Worm (Caenorhabditis elegans) whole organism, mixed stage, embryonic: ENCODE results near the gene set-11.
"Not testable (repeated sequence)": the region's sequence is repeated elsewhere in the genome, so short reads cannot be mapped to it uniquely, and the experiment has no call there.

Experiments
- M03D4.4 ChIP-seq: sonication (generic microtip); optimal IDR thresholded peaks from 2 replicates; lab custom pipeline; 2017; ENCODE audit warnings: mild to moderate bottlenecking, missing genetic modification characterization, missing compliant biosample characterization
- bed-3 ChIP-seq: fragments of 200-800 bp; sonication (Bioruptor generic); optimal IDR thresholded peaks from 3 replicates; lab custom pipeline; 2018; ENCODE audit warnings: mild to moderate bottlenecking, missing genetic modification characterization, moderate library complexity, missing compliant biosample characterization
- blmp-1 ChIP-seq: fragments of 150-350 bp; optimal IDR thresholded peaks from 2 replicates; lab custom pipeline; 2014; ENCODE audit warnings: missing biosample characterization, missing genetic modification characterization
- ceh-43 ChIP-seq: fragments of 200-800 bp; sonication (Bioruptor generic); optimal IDR thresholded peaks from 2 replicates; lab custom pipeline; 2018; ENCODE audit warnings: mild to moderate bottlenecking, missing genetic modification characterization, moderate library complexity, missing compliant biosample characterization
- ceh-83 ChIP-seq: fragments of 200-800 bp; sonication (Bioruptor generic); optimal IDR thresholded peaks from 2 replicates; lab custom pipeline; 2018; ENCODE audit warnings: mild to moderate bottlenecking, missing genetic modification characterization, missing compliant biosample characterization
- ces-1 ChIP-seq: fragments of 150-350 bp; optimal IDR thresholded peaks from 2 replicates; lab custom pipeline; 2014; ENCODE audit warnings: missing biosample characterization, missing genetic modification reagents, missing genetic modification characterization
- cnd-1 ChIP-seq: fragments of 200-800 bp; sonication (Bioruptor generic); optimal IDR thresholded peaks from 2 replicates; lab custom pipeline; 2018; ENCODE audit warnings: mild to moderate bottlenecking, missing genetic modification characterization, missing compliant biosample characterization
- drap-1 ChIP-seq: fragments of 200-800 bp; sonication (Bioruptor generic); optimal IDR thresholded peaks from 3 replicates; lab custom pipeline; 2018; ENCODE audit warnings: mild to moderate bottlenecking, missing genetic modification characterization, missing compliant biosample characterization
- elt-1 ChIP-seq: sonication (generic microtip); optimal IDR thresholded peaks from 2 replicates; lab custom pipeline; 2017; ENCODE audit warnings: missing genetic modification characterization, mild to moderate bottlenecking, missing compliant biosample characterization, antibody characterized with exemption, moderate library complexity, borderline replicate concordance; ENCODE audit not compliant: insufficient read depth
- elt-3 ChIP-seq: fragments of 150-350 bp; optimal IDR thresholded peaks from 2 replicates; lab custom pipeline; 2014; ENCODE audit warnings: missing biosample characterization, missing genetic modification characterization
- flh-1 ChIP-seq: fragments of 200-800 bp; sonication (Bioruptor generic); optimal IDR thresholded peaks from 2 replicates; lab custom pipeline; 2018; ENCODE audit warnings: mild to moderate bottlenecking, missing genetic modification characterization, moderate library complexity, missing compliant biosample characterization
- ham-2 ChIP-seq: fragments of 200-800 bp; sonication (Bioruptor generic); optimal IDR thresholded peaks from 2 replicates; lab custom pipeline; 2018; ENCODE audit warnings: mild to moderate bottlenecking, missing genetic modification characterization, missing compliant biosample characterization
- hlh-1 ChIP-seq: fragments of 150-350 bp; optimal IDR thresholded peaks from 2 replicates; lab custom pipeline; 2014; ENCODE audit warnings: missing biosample characterization, missing genetic modification reagents, missing genetic modification characterization
- lin-13 ChIP-seq: fragments of 150-350 bp; optimal IDR thresholded peaks from 2 replicates; lab custom pipeline; 2014; ENCODE audit warnings: missing biosample characterization, missing genetic modification characterization
- lin-32 ChIP-seq: fragments of 200-800 bp; sonication (Bioruptor generic); optimal IDR thresholded peaks from 2 replicates; lab custom pipeline; 2018; ENCODE audit warnings: mild to moderate bottlenecking, missing genetic modification characterization, missing compliant biosample characterization
- mab-5 ChIP-seq: fragments of 150-350 bp; optimal IDR thresholded peaks from 2 replicates; lab custom pipeline; 2014; ENCODE audit warnings: missing biosample characterization, missing genetic modification characterization
- mep-1 ChIP-seq: fragments of 150-350 bp; optimal IDR thresholded peaks from 2 replicates; lab custom pipeline; 2017; ENCODE audit warnings: missing biosample characterization, missing genetic modification reagents, missing genetic modification characterization, inconsistent platforms
- mls-2 ChIP-seq: sonication (generic microtip); optimal IDR thresholded peaks from 2 replicates; lab custom pipeline; 2016; ENCODE audit warnings: mild to moderate bottlenecking, missing genetic modification characterization, moderate library complexity, missing compliant biosample characterization
- nhr-12 ChIP-seq: fragments of 150-350 bp; optimal IDR thresholded peaks from 2 replicates; lab custom pipeline; 2014; ENCODE audit warnings: missing biosample characterization, missing genetic modification characterization
- nhr-237 ChIP-seq: fragments of 150-350 bp; optimal IDR thresholded peaks from 2 replicates; lab custom pipeline; 2014; ENCODE audit warnings: missing biosample characterization, missing genetic modification characterization
- nhr-28 ChIP-seq: fragments of 150-350 bp; optimal IDR thresholded peaks from 2 replicates; lab custom pipeline; 2014; ENCODE audit warnings: missing biosample characterization, missing genetic modification characterization
- nhr-76 ChIP-seq: sonication (generic microtip); optimal IDR thresholded peaks from 2 replicates; lab custom pipeline; 2017; ENCODE audit warnings: missing biosample characterization, missing genetic modification characterization
- pha-4 ChIP-seq: fragments of 150-350 bp; optimal IDR thresholded peaks from 2 replicates; lab custom pipeline; 2018; ENCODE audit warnings: missing biosample characterization, missing genetic modification reagents, missing genetic modification characterization
- sem-2 ChIP-seq: fragments of 200-800 bp; sonication (Bioruptor generic); optimal IDR thresholded peaks from 2 replicates; lab custom pipeline; 2018; ENCODE audit warnings: mild to moderate bottlenecking, missing genetic modification characterization, missing compliant biosample characterization
- snpc-4 ChIP-seq: fragments of 150-350 bp; optimal IDR thresholded peaks from 2 replicates; lab custom pipeline; 2014; ENCODE audit warnings: missing biosample characterization, missing genetic modification characterization
- tbx-8 ChIP-seq: fragments of 200-800 bp; sonication (Bioruptor generic); optimal IDR thresholded peaks from 2 replicates; lab custom pipeline; 2018; ENCODE audit warnings: mild to moderate bottlenecking, missing genetic modification characterization, moderate library complexity, missing compliant biosample characterization
- unc-120 ChIP-seq: sonication (generic microtip); optimal IDR thresholded peaks from 2 replicates; lab custom pipeline; 2017; ENCODE audit warnings: missing genetic modification characterization, missing compliant biosample characterization; ENCODE audit not compliant: poor library complexity, severe bottlenecking
- unc-39 ChIP-seq: fragments of 150-350 bp; optimal IDR thresholded peaks from 2 replicates; lab custom pipeline; 2014; ENCODE audit warnings: missing biosample characterization, missing genetic modification characterization
- unc-62 ChIP-seq: fragments of 150-350 bp; optimal IDR thresholded peaks from 2 replicates; lab custom pipeline; 2014; ENCODE audit warnings: missing biosample characterization, missing genetic modification reagents, missing genetic modification characterization
- zip-8 ChIP-seq: fragments of 150-350 bp; optimal IDR thresholded peaks from 2 replicates; lab custom pipeline; 2014; ENCODE audit warnings: missing biosample characterization, missing genetic modification characterization
- ztf-11 ChIP-seq: fragments of 150-350 bp; optimal IDR thresholded peaks from 2 replicates; lab custom pipeline; 2014; ENCODE audit warnings: missing biosample characterization, missing genetic modification characterization

The set-11 gene

DNA sequence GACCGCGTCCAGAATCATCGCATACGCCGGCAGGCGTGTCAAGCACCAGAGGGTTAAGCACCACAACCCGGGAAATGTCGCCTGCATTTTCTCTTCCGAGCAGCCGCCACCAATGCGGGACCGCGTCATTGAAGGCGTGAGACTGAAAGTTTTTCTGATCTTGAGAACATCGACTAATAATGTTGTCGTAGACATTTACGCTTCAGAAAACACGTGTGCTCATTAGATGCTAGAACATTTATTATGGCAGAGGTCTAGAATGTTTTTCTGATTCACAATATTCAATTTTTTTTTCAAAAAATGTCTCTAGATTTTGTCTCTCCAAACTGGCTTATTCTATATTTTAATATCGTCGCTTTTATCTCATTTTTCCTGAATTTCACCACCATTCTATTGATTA, 35.8 kb downstream of the set-11 start, which contains the start of gene sri-47:
sri-47 (plus strand) TSS at position 301 of the 400 bp plus-strand sequence.
- TF ChIP-seq ceh-83 (GFP tag; lab: Kevin White, UChicago) (no peak), drap-1 (GFP tag; lab: Kevin White, UChicago) (no peak), mls-2 (tag; lab: Kevin White, UChicago) (no peak), ces-1 (GFP tag; lab: Kevin White, UChicago) (no peak), cnd-1 (no peak), unc-39 (tag; lab: Kevin White, UChicago) (no peak), sem-2 (GFP tag; lab: Kevin White, UChicago) (no peak), mep-1 (tag; lab: Kevin White, UChicago) (no peak), lin-13 (tag; lab: Kevin White, UChicago) (no peak)

DNA sequence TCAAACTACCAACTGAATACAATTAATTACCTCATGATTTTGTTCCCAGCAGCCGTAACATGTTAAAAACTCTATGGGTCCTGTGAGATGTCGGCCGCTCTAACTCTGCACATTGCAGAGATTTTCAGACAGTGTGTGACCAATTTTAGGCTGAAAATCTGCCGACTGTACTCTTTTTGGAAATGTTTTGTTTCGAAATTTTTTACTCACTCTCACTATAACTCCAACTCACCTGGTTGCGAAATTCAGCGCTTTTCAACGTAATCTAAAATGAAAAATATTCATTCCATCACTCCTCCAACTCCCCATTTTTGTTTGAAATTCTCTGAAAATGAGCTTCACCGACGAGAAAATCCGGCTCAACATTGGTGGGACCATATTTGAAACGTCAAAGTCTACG, 42.8 kb downstream of the set-11 start, which contains the start of the genes F22E5.13 and F22E5.6:
F22E5.13 (minus strand) TSS at position 101 of the 400 bp plus-strand sequence.
F22E5.6 (plus strand) TSS at position 297 of the 400 bp plus-strand sequence.
- no peak for TF ChIP-seq unc-62 (GFP tag; lab: Kevin White, UChicago)
- no peak for TF ChIP-seq flh-1 (GFP tag; lab: Kevin White, UChicago)
- TF ChIP-seq bed-3 (GFP tag; lab: Kevin White, UChicago): no peak
- TF ChIP-seq elt-3 (tag; lab: Kevin White, UChicago): no peak
- TF ChIP-seq snpc-4: no peak
- TF ChIP-seq zip-8 (tag; lab: Kevin White, UChicago): no peak
- TF ChIP-seq mep-1 (tag; lab: Kevin White, UChicago): no peak
- TF ChIP-seq tbx-8 (GFP tag; lab: Kevin White, UChicago): no peak
- TF ChIP-seq drap-1 (GFP tag; lab: Kevin White, UChicago): no peak
- TF ChIP-seq cnd-1: no peak
- TF ChIP-seq mls-2 (tag; lab: Kevin White, UChicago): no peak
- TF ChIP-seq blmp-1: no peak
- TF ChIP-seq mab-5: no peak
- TF ChIP-seq ztf-11 (tag; lab: Kevin White, UChicago): no peak
- TF ChIP-seq lin-32 (GFP tag; lab: Kevin White, UChicago): no peak
- TF ChIP-seq, all 35 proteins: peak for 0

DNA sequence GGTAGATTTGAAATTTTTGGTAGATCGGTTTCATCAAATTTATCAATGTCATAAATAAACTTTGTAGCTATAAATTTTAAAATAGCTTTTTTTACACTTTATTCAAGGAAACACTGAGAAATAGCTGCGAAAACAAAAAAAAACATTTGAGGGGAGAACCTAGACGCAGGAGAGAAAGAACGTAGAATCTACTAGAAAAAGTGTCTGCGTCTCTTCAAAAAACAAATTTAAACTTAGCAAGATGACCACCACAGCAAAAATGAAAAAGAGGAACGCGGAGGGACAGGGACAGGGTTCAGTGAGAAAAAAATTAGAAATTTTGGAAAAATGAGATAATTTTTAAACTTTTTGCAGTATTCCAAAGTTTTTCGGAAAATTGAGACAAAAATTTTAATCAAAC, 43.4 kb downstream of the set-11 start:
- TF ChIP-seq unc-39 (tag; lab: Kevin White, UChicago): no peak
- TF ChIP-seq ztf-11 (tag; lab: Kevin White, UChicago): no peak
- no peak for TF ChIP-seq nhr-76 (tag; lab: Kevin White, UChicago)
- TF ChIP-seq elt-1: no peak

DNA sequence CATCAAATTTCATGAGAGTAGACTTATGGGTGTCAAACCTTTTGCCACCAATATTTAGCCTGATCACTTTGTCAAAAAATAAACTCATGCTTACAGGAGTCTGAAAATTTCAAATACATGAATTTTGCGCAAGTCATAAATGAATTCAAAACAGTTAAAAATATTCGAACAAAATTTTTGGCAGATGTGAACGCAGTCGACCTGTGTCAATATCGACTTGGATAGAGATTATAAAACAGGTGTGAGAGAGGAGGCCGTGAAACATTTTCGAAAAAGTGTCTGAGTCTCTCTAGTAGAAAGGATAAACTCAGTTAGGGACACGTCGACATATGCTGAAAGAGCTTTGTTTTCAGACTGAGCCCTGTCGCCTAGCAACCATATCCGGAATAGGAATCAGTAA, 45.6 kb downstream of the set-11 start, which contains the start of gene F22E5.12:
F22E5.12 (minus strand) TSS at position 101 of the 400 bp plus-strand sequence.
- TF ChIP-seq cnd-1; unc-120; sem-2 (GFP tag; lab: Kevin White, UChicago): not testable (repeated sequence)

DNA sequence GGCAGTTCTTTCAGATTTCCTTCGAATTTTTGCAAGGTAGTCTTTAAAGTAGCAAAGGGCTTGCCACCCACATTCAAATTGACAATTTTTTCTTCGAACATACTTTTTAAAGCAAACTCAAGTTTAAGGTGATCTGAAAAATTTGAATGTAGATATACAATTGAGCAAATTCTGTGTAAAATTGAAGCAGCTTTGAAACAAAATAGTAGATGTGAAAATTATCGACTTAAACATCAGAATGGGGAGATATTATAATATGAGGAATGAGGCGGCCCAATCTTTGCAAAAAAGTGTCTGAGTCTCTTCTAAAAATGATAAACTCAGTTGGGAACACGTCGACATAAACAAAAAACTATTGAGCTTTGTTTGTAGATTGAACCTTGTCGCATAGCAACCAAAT, 47.9 kb downstream of the set-11 start, which contains the start of gene F22E5.11:
F22E5.11 (minus strand) TSS at position 101 of the 400 bp plus-strand sequence.
- TF ChIP-seq nhr-237 (no peak), sem-2 (GFP tag; lab: Kevin White, UChicago) (no peak), mls-2 (tag; lab: Kevin White, UChicago) (no peak), elt-1 (no peak)
- TF ChIP-seq, all 35 proteins: peak for 0

DNA sequence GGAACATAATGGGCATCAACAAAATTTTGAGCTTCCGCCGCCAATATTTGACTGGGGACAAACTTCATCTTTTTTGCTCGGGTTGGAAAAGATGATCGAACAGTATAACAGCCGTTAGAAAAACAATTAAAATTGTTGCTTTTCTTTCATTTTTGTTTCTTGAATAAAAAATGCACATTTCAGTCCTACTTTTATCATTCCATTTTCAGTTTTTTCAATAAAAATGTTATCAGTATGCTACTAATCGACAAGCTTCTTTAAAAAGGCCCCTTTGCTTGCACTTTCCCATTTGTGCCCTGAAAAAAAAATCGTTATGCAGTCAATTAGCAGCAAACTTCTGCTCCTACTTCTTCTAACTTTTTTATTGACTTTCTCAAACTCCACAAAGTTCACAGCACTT, 50.6 kb downstream of the set-11 start, which contains the start of gene F22E5.7:
F22E5.7 (plus strand) TSS at position 301 of the 400 bp plus-strand sequence.
- TF ChIP-seq elt-1 (no peak), pha-4 (no peak), ceh-43 (no peak), nhr-28 (tag; lab: Kevin White, UChicago) (no peak), unc-120 (no peak), mls-2 (tag; lab: Kevin White, UChicago) (no peak), lin-13 (tag; lab: Kevin White, UChicago) (no peak), blmp-1 (no peak)

DNA sequence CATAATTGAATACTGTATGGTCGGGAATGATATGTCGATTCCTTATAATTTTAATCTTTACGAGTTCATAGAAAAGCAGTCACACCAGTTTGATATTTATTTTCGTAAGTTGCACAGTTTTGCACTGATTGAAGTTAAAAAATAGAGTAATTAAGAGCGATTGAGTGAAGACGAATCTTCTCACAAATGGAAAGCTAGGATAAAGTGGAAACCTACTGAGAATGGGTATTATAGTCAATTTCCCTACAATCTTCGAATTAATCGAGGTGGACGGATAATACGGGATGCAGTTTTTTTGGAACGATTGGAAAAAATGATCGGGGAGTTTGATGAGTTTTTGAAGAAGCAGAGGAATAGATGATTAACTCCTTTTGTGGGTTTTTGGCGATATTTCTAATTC, 51.4 kb downstream of the set-11 start, which contains the start of gene F22E5.23:
F22E5.23 (plus strand) TSS at position 301 of the 400 bp plus-strand sequence.
- TF ChIP-seq elt-3 (tag; lab: Kevin White, UChicago) (no peak), tbx-8 (GFP tag; lab: Kevin White, UChicago) (no peak), nhr-12 (no peak), ham-2 (no peak), unc-62 (GFP tag; lab: Kevin White, UChicago) (no peak), flh-1 (GFP tag; lab: Kevin White, UChicago) (no peak), ztf-11 (tag; lab: Kevin White, UChicago) (no peak), mab-5 (no peak), M03D4.4 (tag; lab: Kevin White, UChicago) (no peak), lin-13 (tag; lab: Kevin White, UChicago) (no peak), hlh-1 (no peak), elt-1 (no peak), pha-4 (no peak), lin-32 (GFP tag; lab: Kevin White, UChicago) (no peak), drap-1 (GFP tag; lab: Kevin White, UChicago) (no peak)
